Worm (Caenorhabditis elegans) whole organism, L3 larva: ENCODE data around the gene ins-14.

ENCODE experiments used
- R02D3.7 ChIP-seq: fragments of 150-350 bp; optimal IDR thresholded peaks from 2 replicates; lab custom pipeline; 2014; ENCODE audit warnings: missing biosample characterization, missing genetic modification characterization
- ZK546.5 ChIP-seq: sonication (generic microtip); optimal IDR thresholded peaks from 2 replicates; lab custom pipeline; 2017; ENCODE audit warnings: missing biosample characterization, missing genetic modification characterization
- aly-2 ChIP-seq: fragments of 150-350 bp; optimal IDR thresholded peaks from 2 replicates; lab custom pipeline; 2014; ENCODE audit warnings: missing biosample characterization, missing genetic modification characterization
- ama-1 ChIP-seq: fragments of 150-350 bp; optimal IDR thresholded peaks from 2 replicates; lab custom pipeline; 2018
- ceh-16 ChIP-seq: sonication (generic microtip); optimal IDR thresholded peaks from 2 replicates; lab custom pipeline; 2017; ENCODE audit warnings: missing biosample characterization, missing genetic modification characterization
- ceh-82 ChIP-seq: fragments of 150-350 bp; optimal IDR thresholded peaks from 2 replicates; lab custom pipeline; 2014; ENCODE audit warnings: missing biosample characterization, missing genetic modification characterization
- daf-12 ChIP-seq: fragments of 150-350 bp; optimal IDR thresholded peaks from 2 replicates; lab custom pipeline; 2014; ENCODE audit warnings: missing biosample characterization, missing genetic modification reagents, missing genetic modification characterization
- egl-27 ChIP-seq: sonication (generic microtip); optimal IDR thresholded peaks from 4 replicates; lab custom pipeline; 2017; ENCODE audit warnings: missing biosample characterization, missing genetic modification reagents, missing genetic modification characterization
- egl-5 ChIP-seq: fragments of 150-350 bp; optimal IDR thresholded peaks from 2 replicates; lab custom pipeline; 2017; ENCODE audit warnings: missing biosample characterization, missing genetic modification reagents, missing genetic modification characterization, inconsistent platforms
- elt-1 ChIP-seq: fragments of 150-350 bp; optimal IDR thresholded peaks from 2 replicates; lab custom pipeline; 2014; ENCODE audit warnings: missing biosample characterization, missing genetic modification characterization
- elt-2 ChIP-seq: sonication (generic microtip); optimal IDR thresholded peaks from 2 replicates; lab custom pipeline; 2016; ENCODE audit warnings: missing genetic modification reagents, mild to moderate bottlenecking, missing genetic modification characterization, missing compliant biosample characterization
- elt-3 ChIP-seq, 3 experiments: fragments of 150-350 bp in 1 of 3; sonication (generic microtip) in 2 of 3; optimal IDR thresholded peaks; 2 replicates in 2 of 3; 4 replicates in 1 of 3; lab custom pipeline; 2014 to 2017; ENCODE audit warnings: missing biosample characterization in 3 of 3, missing genetic modification characterization in 3 of 3
- eor-1 ChIP-seq, 2 experiments: fragments of 150-350 bp; optimal IDR thresholded peaks; 2 replicates each; lab custom pipeline; 2014 to 2018; ENCODE audit warnings: missing biosample characterization in 2 of 2, missing genetic modification characterization in 2 of 2
- fkh-10 ChIP-seq: sonication (generic microtip); optimal IDR thresholded peaks from 2 replicates; lab custom pipeline; 2017; ENCODE audit warnings: missing biosample characterization, missing genetic modification reagents, missing genetic modification characterization
- fkh-2 ChIP-seq: fragments of 150-350 bp; optimal IDR thresholded peaks from 2 replicates; lab custom pipeline; 2014; ENCODE audit warnings: missing biosample characterization, missing genetic modification reagents, missing genetic modification characterization
- fos-1 ChIP-seq: fragments of 150-350 bp; optimal IDR thresholded peaks from 2 replicates; lab custom pipeline; 2014; ENCODE audit warnings: missing biosample characterization, missing genetic modification characterization
- hmg-11 ChIP-seq: sonication (generic microtip); optimal IDR thresholded peaks from 2 replicates; lab custom pipeline; 2016; ENCODE audit warnings: missing genetic modification characterization, missing compliant biosample characterization
- lin-15B ChIP-seq: fragments of 150-350 bp; optimal IDR thresholded peaks from 2 replicates; lab custom pipeline; 2014; ENCODE audit warnings: missing biosample characterization, missing genetic modification characterization
- lin-39 ChIP-seq: fragments of 150-350 bp; optimal IDR thresholded peaks from 2 replicates; lab custom pipeline; 2018; ENCODE audit warnings: missing biosample characterization, missing genetic modification reagents, missing genetic modification characterization
- lsy-12 ChIP-seq: sonication (generic microtip); optimal IDR thresholded peaks from 2 replicates; lab custom pipeline; 2016; ENCODE audit warnings: mild to moderate bottlenecking, missing genetic modification characterization, missing compliant biosample characterization
- nfya-1 ChIP-seq: sonication (generic microtip); optimal IDR thresholded peaks from 2 replicates; lab custom pipeline; 2017; ENCODE audit warnings: missing genetic modification characterization, mild to moderate bottlenecking, missing compliant biosample characterization, antibody characterized with exemption, moderate library complexity; ENCODE audit not compliant: insufficient read depth
- nhr-12 ChIP-seq: fragments of 150-350 bp; optimal IDR thresholded peaks from 2 replicates; lab custom pipeline; 2014; ENCODE audit warnings: missing biosample characterization, missing genetic modification characterization
- nhr-23 ChIP-seq: fragments of 150-350 bp; optimal IDR thresholded peaks from 2 replicates; lab custom pipeline; 2014; ENCODE audit warnings: missing biosample characterization, missing genetic modification reagents, missing genetic modification characterization
- nhr-25 ChIP-seq: sonication (generic microtip); optimal IDR thresholded peaks from 2 replicates; lab custom pipeline; 2017; ENCODE audit warnings: missing biosample characterization, missing genetic modification characterization
- nhr-43 ChIP-seq: sonication (generic microtip); optimal IDR thresholded peaks from 2 replicates; lab custom pipeline; 2016; ENCODE audit warnings: mild to moderate bottlenecking, missing genetic modification characterization, missing compliant biosample characterization; ENCODE audit not compliant: poor library complexity, severe bottlenecking
- nhr-76 ChIP-seq: fragments of 150-350 bp; sonication (generic microtip); optimal IDR thresholded peaks from 5 replicates; lab custom pipeline; 2014; ENCODE audit warnings: missing biosample characterization, missing genetic modification characterization
- nhr-77 ChIP-seq: fragments of 150-350 bp; optimal IDR thresholded peaks from 2 replicates; lab custom pipeline; 2014; ENCODE audit warnings: missing biosample characterization, missing genetic modification characterization
- pha-4 ChIP-seq: fragments of 150-350 bp; optimal IDR thresholded peaks from 2 replicates; lab custom pipeline; 2014; ENCODE audit warnings: missing biosample characterization, missing genetic modification reagents, missing genetic modification characterization
- snpc-4 ChIP-seq: fragments of 150-350 bp; optimal IDR thresholded peaks from 2 replicates; lab custom pipeline; 2014; ENCODE audit warnings: missing biosample characterization, missing genetic modification characterization

The ins-14 gene

ce11 chrII:6729331-6729730 is 16.3 kb downstream of the ins-14 start, which contains the start of gene T14B4.8:
TSS of gene T14B4.8 (minus strand) at chrII:6729390.
- TF ChIP-seq fkh-2 (tag; lab: Kevin White, UChicago) (no peak), ZK546.5 (no peak), fos-1 (tag; lab: Kevin White, UChicago) (no peak), aly-2 (tag; lab: Kevin White, UChicago) (no peak), nfya-1 (peak; percentile 46), lin-15B (tag; lab: Kevin White, UChicago) (no peak), fkh-10 (GFP tag; lab: Kevin White, UChicago) (no peak), elt-2 (tag; lab: Kevin White, UChicago) (no peak), hmg-11 (tag; lab: Kevin White, UChicago) (peak; percentile 21), nhr-77 (tag; lab: Kevin White, UChicago) (no peak)

DNA sequence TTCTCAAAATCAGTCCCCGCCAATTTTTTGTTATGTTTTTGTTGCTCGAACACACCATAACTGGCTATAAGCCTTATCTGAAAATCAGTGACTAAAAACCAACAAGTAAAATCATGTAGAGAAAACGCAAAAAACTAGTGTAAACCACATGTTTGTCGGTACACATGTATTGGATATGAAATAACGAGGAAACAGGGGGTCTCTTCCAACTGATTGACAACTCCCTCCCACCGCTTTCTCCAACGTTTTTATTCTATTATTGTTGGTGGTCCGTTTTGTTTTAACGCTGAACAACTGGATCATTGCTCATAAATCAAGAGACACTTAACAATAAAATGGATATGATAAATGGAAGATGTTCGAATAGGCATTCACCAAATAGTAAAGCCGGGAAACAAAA is 18.8 kb downstream of the ins-14 start:
- TF ChIP-seq egl-5, result peak; percentile 40
- TF ChIP-seq daf-12 (tag; lab: Kevin White, UChicago), result no peak

ce11 chrII:6721581-6721980 is 24.0 kb downstream of the ins-14 start:
- TF ChIP-seq pha-4 (tag; lab: Kevin White, UChicago) (peak; percentile 44), lin-39 (tag; lab: Kevin White, UChicago) (peak; percentile 14), hmg-11 (tag; lab: Kevin White, UChicago) (peak; percentile 38), lsy-12 (tag; lab: Kevin White, UChicago) (peak; percentile 36), fos-1 (tag; lab: Kevin White, UChicago) (no peak), R02D3.7 (tag; lab: Kevin White, UChicago) (no peak), nfya-1 (peak; percentile 48)

DNA sequence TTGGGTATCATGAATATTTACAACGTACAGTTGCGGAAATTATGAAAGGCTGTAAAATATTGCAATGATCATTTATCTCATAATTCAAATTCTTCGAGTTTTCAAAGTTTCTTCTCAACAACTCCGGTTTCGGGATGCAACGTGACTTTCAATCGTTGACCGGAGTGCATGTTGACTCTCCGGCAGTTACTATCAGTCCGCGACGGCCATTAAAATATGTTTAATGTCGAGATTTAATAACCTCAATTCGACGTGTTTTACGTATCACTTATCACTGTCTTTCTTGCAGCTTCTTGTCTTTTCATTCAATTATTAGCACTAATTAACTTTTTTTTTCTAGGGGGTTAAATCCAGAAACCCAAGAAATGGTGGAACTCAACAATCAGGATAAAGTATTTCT is 27.4 kb downstream of the ins-14 start, which contains the start of gene tsp-10:
Gene tsp-10 (plus strand): TSS at position 366 of the 400 bp plus-strand sequence.
- TF ChIP-seq nhr-25 (tag; lab: Kevin White, UChicago) (no peak), egl-27 (tag; lab: Kevin White, UChicago) (no peak), egl-5 (no peak), snpc-4 (tag; lab: Kevin White, UChicago) (no peak), elt-2 (tag; lab: Kevin White, UChicago) (peak; percentile 60), ceh-16 (no peak), nhr-12 (tag; lab: Kevin White, UChicago) (no peak)
- TF ChIP-seq, all 47 proteins: peak for 1

DNA sequence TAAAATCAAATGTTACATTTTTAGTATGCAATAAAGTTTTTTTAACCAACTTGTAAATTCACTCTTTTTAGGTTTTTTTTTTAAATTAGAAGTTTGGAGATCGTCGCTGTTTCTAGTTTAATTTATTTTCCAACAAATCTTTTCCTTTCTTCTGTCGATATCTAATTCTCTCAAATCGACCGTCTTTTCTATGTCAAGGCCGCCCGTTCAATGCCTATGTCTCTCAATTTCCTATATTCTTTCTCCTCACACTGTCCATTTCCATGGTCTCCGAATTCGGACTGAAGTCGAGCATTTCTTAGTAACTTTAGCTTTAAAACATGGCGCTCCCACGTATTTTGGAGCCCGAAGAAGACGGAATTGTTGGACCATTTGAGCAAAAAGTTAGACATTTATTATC is 29.0 kb downstream of the ins-14 start, which contains the start of the genes T14B4.5 and T14B4.20:
Gene T14B4.5 (plus strand): TSS at position 226 of the 400 bp plus-strand sequence.
Gene T14B4.20 (plus strand): TSS at position 264 of the 400 bp plus-strand sequence.
- TF ChIP-seq nhr-23 (tag; lab: Kevin White, UChicago) (peak; percentile 64), lin-15B (tag; lab: Kevin White, UChicago) (no peak), nhr-76 (tag; lab: Kevin White, UChicago) (no peak), nhr-43 (tag; lab: Kevin White, UChicago) (no peak), ceh-82 (tag; lab: Kevin White, UChicago) (no peak), eor-1 (tag; optimal IDR thresholded peaks at IDR 0.05; lab: Kevin White, UChicago) (peak in 1 of 2 experiments; percentile 11), nhr-25 (tag; lab: Kevin White, UChicago) (peak; percentile 38)

ce11 chrII:6715853-6716252 is 29.8 kb downstream of the ins-14 start:
- no peak for TF ChIP-seq egl-27 (tag; lab: Kevin White, UChicago)
- TF ChIP-seq fos-1 (tag; lab: Kevin White, UChicago), result no peak
- TF ChIP-seq nhr-43 (tag; lab: Kevin White, UChicago), result peak; percentile 35
- TF ChIP-seq nhr-23 (tag; lab: Kevin White, UChicago), result peak; percentile 46
- peak; percentile 28 for TF ChIP-seq ama-1 (lab: Kevin White, UChicago)

ce11 chrII:6713832-6714342 is 31.7 kb downstream of the ins-14 start, which contains the start of gene dpy-2:
TSS of gene dpy-2 (plus strand) at chrII:6714292.
- TF ChIP-seq ceh-16 (no peak), nhr-77 (tag; lab: Kevin White, UChicago) (no peak), elt-3 (tag; optimal IDR thresholded peaks at IDR 0.05; lab: Kevin White, UChicago) (peak in 2 of 3 experiments; percentile 10 to 76), daf-12 (tag; lab: Kevin White, UChicago) (no peak), fkh-10 (GFP tag; lab: Kevin White, UChicago) (no peak), elt-1 (tag; lab: Kevin White, UChicago) (no peak), nhr-23 (tag; lab: Kevin White, UChicago) (peak; percentile 85), elt-2 (tag; lab: Kevin White, UChicago) (no peak), fkh-2 (tag; lab: Kevin White, UChicago) (no peak)
- TF ChIP-seq, all 47 proteins: peak for 2
